Fruit fly (Drosophila melanogaster) whole organism, embryonic: Measurements from ENCODE around the gene HemK2.

Experiments used
- Atf-2 ChIP-seq: fragments of 200-800 bp; sonication (Bioruptor generic); optimal IDR thresholded peaks from 2 replicates; lab custom pipeline; 2016; ENCODE audit warnings: missing biosample characterization, missing genetic modification characterization
- B-H2 ChIP-seq: fragments of 200-800 bp; sonication (Bioruptor generic); optimal IDR thresholded peaks from 2 replicates; lab custom pipeline; 2018; ENCODE audit warnings: missing biosample characterization, mild to moderate bottlenecking, missing genetic modification characterization
- Bdp1 ChIP-seq: fragments of 200-800 bp; sonication (Bioruptor generic); optimal IDR thresholded peaks from 3 replicates; lab custom pipeline; 2016; ENCODE audit warnings: missing biosample characterization, missing genetic modification characterization
- CG10654 ChIP-seq: fragments of 200-800 bp; sonication (Bioruptor generic); optimal IDR thresholded peaks from 2 replicates; lab custom pipeline; 2016; ENCODE audit warnings: missing biosample characterization, missing genetic modification characterization
- CG12391 ChIP-seq: fragments of 200-800 bp; sonication (Bioruptor generic); optimal IDR thresholded peaks from 3 replicates; lab custom pipeline; 2018; ENCODE audit warnings: missing biosample characterization, mild to moderate bottlenecking, missing genetic modification characterization, moderate library complexity
- CG13123 ChIP-seq: fragments of 200-800 bp; sonication (Bioruptor generic); optimal IDR thresholded peaks from 2 replicates; lab custom pipeline; 2016; ENCODE audit warnings: missing biosample characterization, missing genetic modification characterization
- CG14860 ChIP-seq: fragments of 200-800 bp; sonication (Bioruptor generic); IDR thresholded peaks from 3 replicates; pipeline ENCODE4 v1.3.6; 2022; ENCODE audit warnings: missing biosample characterization, missing genetic modification characterization; ENCODE audit not compliant: partially characterized antibody
- CG16815 ChIP-seq: fragments of 200-800 bp; sonication (Bioruptor generic); optimal IDR thresholded peaks from 3 replicates; lab custom pipeline; 2017; ENCODE audit warnings: missing biosample characterization, mild to moderate bottlenecking, missing genetic modification characterization
- CG18764 ChIP-seq: fragments of 200-800 bp; sonication (Bioruptor generic); optimal IDR thresholded peaks from 3 replicates; lab custom pipeline; 2016; ENCODE audit warnings: missing biosample characterization, missing genetic modification characterization
- CG42726 ChIP-seq: fragments of 200-800 bp; sonication (Bioruptor generic); IDR thresholded peaks from 2 replicates; pipeline ENCODE4 v1.3.6; 2022; ENCODE audit warnings: missing biosample characterization, missing genetic modification characterization; ENCODE audit not compliant: partially characterized antibody
- CG4730 ChIP-seq: fragments of 200-800 bp; sonication (Bioruptor generic); IDR thresholded peaks from 2 replicates; pipeline ENCODE4 v1.3.6; 2022; ENCODE audit warnings: missing biosample characterization, missing genetic modification characterization
- CG5953 ChIP-seq: fragments of 200-800 bp; sonication (Bioruptor generic); IDR thresholded peaks from 2 replicates; pipeline ENCODE4 v1.3.6; 2022; ENCODE audit warnings: missing biosample characterization, missing genetic modification characterization
- CG8944 ChIP-seq: fragments of 200-800 bp; sonication (Bioruptor generic); optimal IDR thresholded peaks from 3 replicates; lab custom pipeline; 2016; ENCODE audit warnings: missing biosample characterization, missing genetic modification characterization
- CG9437 ChIP-seq: fragments of 200-800 bp; sonication (Bioruptor generic); optimal IDR thresholded peaks from 2 replicates; lab custom pipeline; 2018; ENCODE audit warnings: missing biosample characterization, mild to moderate bottlenecking, missing genetic modification characterization
- CG9727 ChIP-seq: fragments of 200-800 bp; sonication (Bioruptor generic); optimal IDR thresholded peaks from 3 replicates; lab custom pipeline; 2017; ENCODE audit warnings: missing biosample characterization, mild to moderate bottlenecking, missing genetic modification characterization
- Dp ChIP-seq: fragments of 200-800 bp; sonication (Bioruptor generic); optimal IDR thresholded peaks from 2 replicates; lab custom pipeline; 2018; ENCODE audit warnings: missing biosample characterization, mild to moderate bottlenecking, missing genetic modification characterization, moderate library complexity
- Lpt ChIP-seq: fragments of >200 bp; optimal IDR thresholded peaks from 2 replicates; lab custom pipeline; 2018; ENCODE audit warnings: missing biosample characterization, missing genetic modification characterization
- Max ChIP-seq: fragments of 200-800 bp; sonication (Bioruptor generic); optimal IDR thresholded peaks from 2 replicates; lab custom pipeline; 2016; ENCODE audit warnings: missing biosample characterization, mild to moderate bottlenecking, missing genetic modification characterization
- Nf-YC ChIP-seq: fragments of 200-800 bp; optimal IDR thresholded peaks from 3 replicates; lab custom pipeline; 2019; ENCODE audit warnings: missing biosample characterization, mild to moderate bottlenecking, missing genetic modification characterization, moderate library complexity
- Six4 ChIP-seq: fragments of 200-800 bp; sonication (Bioruptor generic); optimal IDR thresholded peaks from 2 replicates; lab custom pipeline; 2016; ENCODE audit warnings: missing biosample characterization, missing genetic modification characterization
- TFAM ChIP-seq: fragments of 200-800 bp; sonication (Bioruptor generic); optimal IDR thresholded peaks from 2 replicates; lab custom pipeline; 2017; ENCODE audit warnings: missing biosample characterization, missing genetic modification characterization, inconsistent platforms
- ab ChIP-seq: fragments of 200-800 bp; sonication (Bioruptor generic); optimal IDR thresholded peaks from 2 replicates; lab custom pipeline; 2016; ENCODE audit warnings: missing biosample characterization, missing genetic modification characterization
- cas ChIP-seq: fragments of 200-800 bp; sonication (Bioruptor generic); IDR thresholded peaks from 2 replicates; pipeline ENCODE4 v1.3.6; 2022; ENCODE audit warnings: missing biosample characterization, missing genetic modification characterization
- chif ChIP-seq, 2 experiments: fragments of 200-800 bp; sonication (Bioruptor generic); optimal IDR thresholded peaks; 3 replicates each; lab custom pipeline; 2016; ENCODE audit warnings: missing biosample characterization in 2 of 2, missing genetic modification characterization in 2 of 2
- ci ChIP-seq: fragments of 200-800 bp; sonication (Bioruptor generic); IDR thresholded peaks from 3 replicates; pipeline ENCODE4 v1.3.6; 2022; ENCODE audit warnings: missing biosample characterization, missing genetic modification characterization
- crc ChIP-seq: fragments of 200-800 bp; sonication (Bioruptor generic); optimal IDR thresholded peaks from 2 replicates; lab custom pipeline; 2016; ENCODE audit warnings: missing biosample characterization, missing genetic modification characterization
- da ChIP-seq: fragments of 200-800 bp; sonication (Bioruptor generic); optimal IDR thresholded peaks from 2 replicates; lab custom pipeline; 2016; ENCODE audit warnings: missing biosample characterization, missing genetic modification characterization
- disco-r ChIP-seq: fragments of 200-800 bp; sonication (Bioruptor generic); optimal IDR thresholded peaks from 2 replicates; lab custom pipeline; 2016; ENCODE audit warnings: missing biosample characterization, missing genetic modification characterization
- dmrt11E ChIP-seq: fragments of 200-800 bp; sonication (Bioruptor generic); optimal IDR thresholded peaks from 3 replicates; lab custom pipeline; 2018; ENCODE audit warnings: missing biosample characterization, mild to moderate bottlenecking, missing genetic modification characterization, moderate library complexity
- eve ChIP-seq, 2 experiments: fragments of >200 bp; optimal IDR thresholded peaks; 2 replicates each; lab custom pipeline; 2017; ENCODE audit warnings: missing biosample characterization in 2 of 2, missing genetic modification characterization in 2 of 2
- fd102C ChIP-seq: fragments of 200-800 bp; sonication (Bioruptor generic); optimal IDR thresholded peaks from 2 replicates; lab custom pipeline; 2018; ENCODE audit warnings: missing biosample characterization, mild to moderate bottlenecking, missing genetic modification characterization, moderate library complexity
- fru ChIP-seq: fragments of >200 bp; optimal IDR thresholded peaks from 2 replicates; lab custom pipeline; 2017
- fu2 ChIP-seq: fragments of 200-800 bp; sonication (Bioruptor generic); optimal IDR thresholded peaks from 2 replicates; lab custom pipeline; 2016; ENCODE audit warnings: missing biosample characterization, missing genetic modification characterization
- gem ChIP-seq: fragments of 200-800 bp; sonication (Bioruptor generic); optimal IDR thresholded peaks from 2 replicates; lab custom pipeline; 2019; ENCODE audit warnings: missing biosample characterization, mild to moderate bottlenecking, missing genetic modification characterization, moderate library complexity
- grn ChIP-seq: fragments of 200-800 bp; sonication (Bioruptor generic); optimal IDR thresholded peaks from 3 replicates; lab custom pipeline; 2017; ENCODE audit warnings: missing biosample characterization, missing genetic modification characterization
- gsb ChIP-seq: fragments of 200-800 bp; sonication (Bioruptor generic); IDR thresholded peaks from 2 replicates; pipeline ENCODE4 v1.3.6; 2022; ENCODE audit warnings: missing biosample characterization, missing genetic modification characterization
- gsb-n ChIP-seq: fragments of 200-800 bp; sonication (Bioruptor generic); optimal IDR thresholded peaks from 3 replicates; lab custom pipeline; 2018; ENCODE audit warnings: missing biosample characterization, mild to moderate bottlenecking, missing genetic modification characterization
- hb ChIP-seq: fragments of 200-800 bp; sonication (Bioruptor generic); IDR thresholded peaks from 3 replicates; pipeline ENCODE4 v1.3.6; 2022; ENCODE audit warnings: missing biosample characterization, missing genetic modification characterization; ENCODE audit not compliant: partially characterized antibody
- kni ChIP-seq: fragments of 200-800 bp; sonication (Bioruptor generic); optimal IDR thresholded peaks from 3 replicates; lab custom pipeline; 2017; ENCODE audit warnings: mild to moderate bottlenecking, missing biosample characterization, missing genetic modification reagents, missing genetic modification characterization
- knrl ChIP-seq: fragments of 200-800 bp; sonication (Bioruptor generic); IDR thresholded peaks from 3 replicates; pipeline ENCODE4 v1.3.6; 2022; ENCODE audit warnings: missing biosample characterization, missing genetic modification characterization; ENCODE audit not compliant: partially characterized antibody
- lab ChIP-seq: fragments of 200-800 bp; sonication (Bioruptor generic); optimal IDR thresholded peaks from 3 replicates; lab custom pipeline; 2017; ENCODE audit warnings: missing biosample characterization, missing genetic modification characterization, mild to moderate bottlenecking, moderate library complexity, missing genetic modification reagents
- lola ChIP-seq, 3 experiments: fragments of >200 bp in 2 of 3; fragments of 200-800 bp in 1 of 3; sonication (Bioruptor generic) in 1 of 3; optimal IDR thresholded peaks; 2 replicates each; lab custom pipeline; 2017 to 2019; ENCODE audit warnings: missing biosample characterization in 3 of 3, missing genetic modification characterization in 3 of 3, mild to moderate bottlenecking in 1 of 3, moderate library complexity in 1 of 3
- lov ChIP-seq, 2 experiments: fragments of 200-800 bp in 1 of 2; fragments of >200 bp in 1 of 2; sonication (Bioruptor generic) in 1 of 2; IDR thresholded peaks in 1 of 2; optimal IDR thresholded peaks in 1 of 2; 2 replicates in 1 of 2; 3 replicates in 1 of 2; pipeline versions ENCODE4 v1.3.6 to Lab custom; 2017 to 2022; ENCODE audit warnings: missing biosample characterization in 1 of 2, missing genetic modification characterization in 1 of 2
- oc ChIP-seq: fragments of 200-800 bp; sonication (Bioruptor generic); optimal IDR thresholded peaks from 2 replicates; lab custom pipeline; 2018; ENCODE audit warnings: missing biosample characterization, mild to moderate bottlenecking, missing genetic modification characterization, moderate library complexity
- org-1 ChIP-seq: fragments of 200-800 bp; sonication (Bioruptor generic); optimal IDR thresholded peaks from 2 replicates; lab custom pipeline; 2017; ENCODE audit warnings: missing biosample characterization, missing genetic modification characterization
- pita ChIP-seq: fragments of 200-800 bp; sonication (Bioruptor generic); optimal IDR thresholded peaks from 2 replicates; lab custom pipeline; 2017; ENCODE audit warnings: missing biosample characterization, mild to moderate bottlenecking, missing genetic modification characterization
- sima ChIP-seq: fragments of 200-800 bp; sonication (Bioruptor generic); optimal IDR thresholded peaks from 2 replicates; lab custom pipeline; 2016; ENCODE audit warnings: missing biosample characterization, missing genetic modification characterization
- slou ChIP-seq: fragments of 200-800 bp; sonication (Bioruptor generic); optimal IDR thresholded peaks from 3 replicates; lab custom pipeline; 2016; ENCODE audit warnings: missing biosample characterization, missing genetic modification characterization
- sqz ChIP-seq: fragments of 200-800 bp; sonication (Bioruptor generic); optimal IDR thresholded peaks from 3 replicates; lab custom pipeline; 2018; ENCODE audit warnings: missing biosample characterization, mild to moderate bottlenecking, missing genetic modification characterization
- zen ChIP-seq: fragments of 200-800 bp; sonication (Bioruptor generic); optimal IDR thresholded peaks from 3 replicates; lab custom pipeline; 2018; ENCODE audit warnings: missing biosample characterization, mild to moderate bottlenecking, missing genetic modification characterization, moderate library complexity

HemK2 gene

dm6 chr2L:2759654-2760053 lies at the start of gene HemK2, which contains the start of the genes Snapin and Tnpo-SR (continued):
- peak; percentile 90 for TF ChIP-seq dmrt11E
- TF ChIP-seq Max (GFP tag; lab: Kevin White, UChicago) = peak; percentile 91
- peak; percentile 85 for TF ChIP-seq CG42726 (GFP tag; lab: Robert Waterston, UW)
- TF ChIP-seq slou (GFP tag; lab: Kevin White, UChicago) = peak; percentile 85
- no peak for TF ChIP-seq fru (lab: Kevin White, UChicago)
- TF ChIP-seq CG4730 = peak; percentile 90
- peak; percentile 55 for TF ChIP-seq da
- peak; percentile 92 for TF ChIP-seq CG9727 (GFP tag; lab: Kevin White, UChicago)
- peak; percentile 78 for TF ChIP-seq oc (tag; lab: Kevin White, UChicago)
- TF ChIP-seq Nf-YC (tag; lab: Kevin White, UChicago) = peak; percentile 86
- TF ChIP-seq chif (GFP tag; optimal IDR thresholded peaks at IDR 0.05; lab: Kevin White, UChicago) = peak; percentile 69 to 82
- peak; percentile 94 for TF ChIP-seq ci (GFP tag; lab: Robert Waterston, UW)
- TF ChIP-seq hb (GFP tag; lab: Robert Waterston, UW) = peak; percentile 93
- TF ChIP-seq CG9437 (GFP tag; lab: Kevin White, UChicago) = peak; percentile 67
- TF ChIP-seq pita (GFP tag; lab: Kevin White, UChicago) = no peak
- TF ChIP-seq CG13123 (GFP tag; lab: Kevin White, UChicago) = peak; percentile 82
- no peak for TF ChIP-seq lov (optimal IDR thresholded peaks at IDR 0.05; lab: Kevin White, UChicago)
- peak; percentile 89 for TF ChIP-seq lov (GFP tag; IDR thresholded peaks at IDR 0.05; lab: Robert Waterston, UW)
- TF ChIP-seq gem (tag; lab: Kevin White, UChicago) = peak; percentile 95
- TF ChIP-seq crc (GFP tag; lab: Kevin White, UChicago) = peak; percentile 63
- TF ChIP-seq Bdp1 (GFP tag; lab: Kevin White, UChicago) = peak; percentile 78
- peak; percentile 67 for TF ChIP-seq Atf-2
- peak; percentile 85 for TF ChIP-seq CG16815 (GFP tag; lab: Kevin White, UChicago)
- TF ChIP-seq lab (GFP tag; lab: Kevin White, UChicago) = peak; percentile 94
- peak; percentile 88 for TF ChIP-seq gsb (GFP tag; lab: Robert Waterston, UW)
- TF ChIP-seq CG5953 (GFP tag; lab: Robert Waterston, UW) = peak; percentile 79
- no peak for TF ChIP-seq Lpt (GFP tag; lab: Kevin White, UChicago)
- peak; percentile 55 for TF ChIP-seq org-1 (GFP tag; lab: Kevin White, UChicago)
- peak; percentile 35 for TF ChIP-seq fd102C
- TF ChIP-seq TFAM = no peak
- TF ChIP-seq CG12391 = peak; percentile 96
- TF ChIP-seq Six4 = peak; percentile 77
- TF ChIP-seq CG18764 (GFP tag; lab: Kevin White, UChicago) = peak; percentile 83
- TF ChIP-seq sqz (GFP tag; lab: Kevin White, UChicago) = peak; percentile 59
- TF ChIP-seq kni (GFP tag; lab: Kevin White, UChicago) = peak; percentile 82
- TF ChIP-seq cas = peak; percentile 78
- TF ChIP-seq zen (tag; lab: Kevin White, UChicago) = peak; percentile 97
- TF ChIP-seq disco-r (GFP tag; lab: Kevin White, UChicago) = peak; percentile 40
- TF ChIP-seq Dp (GFP tag; lab: Kevin White, UChicago) = peak; percentile 43
- TF ChIP-seq grn (GFP tag; lab: Kevin White, UChicago) = peak; percentile 41
- peak; percentile 97 for TF ChIP-seq knrl (GFP tag; lab: Robert Waterston, UW)
- peak; percentile 76 for TF ChIP-seq fu2 (GFP tag; lab: Kevin White, UChicago)
- peak in 1 of 3 experiments; percentile 88 for TF ChIP-seq lola (GFP tag; optimal IDR thresholded peaks at IDR 0.05; lab: Kevin White, UChicago)
- TF ChIP-seq sima (GFP tag; lab: Kevin White, UChicago) = no peak
- peak; percentile 93 for TF ChIP-seq CG14860 (GFP tag; lab: Robert Waterston, UW)
- TF ChIP-seq CG8944 = peak; percentile 69
- TF ChIP-seq ab (GFP tag; lab: Kevin White, UChicago) = peak; percentile 63
- peak; percentile 95 for TF ChIP-seq B-H2
- TF ChIP-seq eve (GFP tag; optimal IDR thresholded peaks at IDR 0.05; lab: Kevin White, UChicago) = no peak
- TF ChIP-seq gsb-n (tag; lab: Kevin White, UChicago) = peak; percentile 87
- TF ChIP-seq CG10654 = peak; percentile 80
